Worm (Caenorhabditis elegans) whole organism, L4/young adult: ENCODE data around the gene E02A10.4.

Experiments
- dao-5 ChIP-seq: sonication (generic microtip); optimal IDR thresholded peaks from 2 replicates; lab custom pipeline; 2016; ENCODE audit warnings: missing genotype, missing genetic modification characterization, moderate library complexity, missing compliant biosample characterization
- him-1 ChIP-seq: sonication (generic microtip); optimal IDR thresholded peaks from 2 replicates; lab custom pipeline; 2016; ENCODE audit warnings: missing genotype, missing genetic modification reagents, missing genetic modification characterization, missing compliant biosample characterization

ce11 chrV:12560328-12560782, 7.4 kb downstream of the E02A10.4 start, which contains the start of gene sel-1:
- no peak for TF ChIP-seq him-1 (tag; lab: Kevin White, UChicago)
- TF ChIP-seq dao-5 (tag; lab: Kevin White, UChicago), result no peak
